Fruit fly (Drosophila melanogaster) whole organism, pupa: ENCODE measurements around the gene mnb.
A peak's percentile ranks its signal among the peaks of the same experiment; 100 is the strongest.

Source experiments
- CG12605 ChIP-seq: fragments of 200-800 bp; sonication (Bioruptor generic); IDR thresholded peaks from 2 replicates; pipeline ENCODE4 v1.3.6; 2022; ENCODE audit warnings: missing biosample characterization, missing genetic modification characterization
- CG8159 ChIP-seq: fragments of 200-800 bp; sonication (Bioruptor generic); optimal IDR thresholded peaks from 3 replicates; lab custom pipeline; 2018; ENCODE audit warnings: missing biosample characterization, mild to moderate bottlenecking, missing genetic modification characterization, moderate library complexity
- fd96Ca ChIP-seq: fragments of 200-800 bp; sonication (Bioruptor generic); IDR thresholded peaks from 3 replicates; pipeline ENCODE4 v1.3.6; 2022; ENCODE audit warnings: missing biosample characterization, missing genetic modification characterization

- TF ChIP-seq fd96Ca (GFP tag; lab: Robert Waterston, UW) (no peak), CG8159 (peak; percentile 46), CG12605 (GFP tag; lab: Robert Waterston, UW) (no peak)
Observed at dm6 chrX:17836420-17836932, 50.5 kb downstream of the mnb start.
